Worm (Caenorhabditis elegans) whole organism, L4 larva: Measurements from ENCODE around the gene R02F2.7.

Experiments
- ces-1 ChIP-seq: fragments of 150-350 bp; sonication (generic microtip); optimal IDR thresholded peaks from 4 replicates; lab custom pipeline; 2014; ENCODE audit warnings: missing biosample characterization, missing genetic modification reagents, missing genetic modification characterization
- daf-16 ChIP-seq, 3 experiments: sonication (generic microtip); optimal IDR thresholded peaks; 2 replicates each; lab custom pipeline; 2016 to 2017; ENCODE audit warnings: missing genetic modification characterization in 3 of 3, missing genetic modification reagents in 3 of 3, mild to moderate bottlenecking in 2 of 3, missing compliant biosample characterization in 2 of 3, missing biosample characterization in 1 of 3, moderate library complexity in 1 of 3
- dpl-1 ChIP-seq: fragments of 150-350 bp; optimal IDR thresholded peaks from 2 replicates; lab custom pipeline; 2014; ENCODE audit warnings: missing biosample characterization, missing genetic modification reagents, missing genetic modification characterization
- hlh-11 ChIP-seq: fragments of 200-800 bp; sonication (Bioruptor generic); optimal IDR thresholded peaks from 2 replicates; lab custom pipeline; 2018; ENCODE audit warnings: mild to moderate bottlenecking, missing genetic modification characterization, missing compliant biosample characterization
- lin-13 ChIP-seq: fragments of 150-350 bp; optimal IDR thresholded peaks from 2 replicates; lab custom pipeline; 2014; ENCODE audit warnings: missing biosample characterization, missing genetic modification reagents, missing genetic modification characterization
- madf-9 ChIP-seq: fragments of 200-800 bp; sonication (Bioruptor generic); conservative IDR thresholded peaks from 2 replicates; pipeline ENCODE4 v1.3.6; 2022; ENCODE audit warnings: missing genetic modification reagents, missing genetic modification characterization, missing compliant biosample characterization
- nhr-6 ChIP-seq: fragments of 150-350 bp; optimal IDR thresholded peaks from 2 replicates; lab custom pipeline; 2014; ENCODE audit warnings: missing biosample characterization, missing genetic modification characterization
- set-16 ChIP-seq: fragments of 200-800 bp; sonication (Bioruptor generic); IDR thresholded peaks from 2 replicates; pipeline ENCODE4 v1.3.6; 2022; ENCODE audit warnings: missing genetic modification reagents, missing genetic modification characterization, missing compliant biosample characterization
- snpc-4 ChIP-seq: fragments of 150-350 bp; optimal IDR thresholded peaks from 2 replicates; lab custom pipeline; 2014; ENCODE audit warnings: missing biosample characterization, missing genetic modification characterization
- ztf-11 ChIP-seq: fragments of 150-350 bp; optimal IDR thresholded peaks from 2 replicates; lab custom pipeline; 2014; ENCODE audit warnings: missing biosample characterization, missing genetic modification characterization

- no peak for TF ChIP-seq hlh-11
- no peak for TF ChIP-seq ztf-11 (tag; lab: Kevin White, UChicago)
- TF ChIP-seq dpl-1 (GFP tag; lab: Kevin White, UChicago), result no peak
- TF ChIP-seq ces-1 (GFP tag; lab: Kevin White, UChicago), result no peak
- no peak for TF ChIP-seq set-16 (GFP tag; lab: Robert Waterston, UW)
- no peak for TF ChIP-seq nhr-6 (tag; lab: Kevin White, UChicago)
- TF ChIP-seq lin-13 (GFP tag; lab: Kevin White, UChicago), result no peak
- no peak for TF ChIP-seq madf-9 (GFP tag; lab: Robert Waterston, UW)
- TF ChIP-seq snpc-4 (tag; lab: Kevin White, UChicago), result no peak
- no peak for TF ChIP-seq daf-16 (GFP tag; optimal IDR thresholded peaks at IDR 0.05; lab: Kevin White, UChicago)
- no peak for TF ChIP-seq daf-16 (tag; optimal IDR thresholded peaks at IDR 0.05; lab: Kevin White, UChicago)
Observed at ce11 chrIII:5450430-5450829, 33.1 kb downstream of the R02F2.7 start, which contains the start of gene paa-1.
